Worm (Caenorhabditis elegans) whole organism, L1 larva: Measurements from ENCODE around the gene lgg-3.

Source experiments
- alr-1 ChIP-seq: fragments of 200-800 bp; sonication (Bioruptor generic); optimal IDR thresholded peaks from 2 replicates; lab custom pipeline; 2018; ENCODE audit warnings: borderline replicate concordance, mild to moderate bottlenecking, missing genetic modification characterization, missing compliant biosample characterization
- blmp-1 ChIP-seq: fragments of 150-350 bp; optimal IDR thresholded peaks from 2 replicates; lab custom pipeline; 2014; ENCODE audit warnings: missing biosample characterization, missing genetic modification characterization
- fkh-10 ChIP-seq: sonication (generic microtip); optimal IDR thresholded peaks from 2 replicates; lab custom pipeline; 2017; ENCODE audit warnings: missing biosample characterization, missing genetic modification reagents, missing genetic modification characterization
- lin-15B ChIP-seq: fragments of 150-350 bp; sonication (generic microtip); optimal IDR thresholded peaks from 3 replicates; lab custom pipeline; 2014; ENCODE audit warnings: missing biosample characterization, missing genetic modification characterization
- nhr-11 ChIP-seq: fragments of 150-350 bp; optimal IDR thresholded peaks from 2 replicates; lab custom pipeline; 2014; ENCODE audit warnings: missing biosample characterization, missing genetic modification characterization
- nhr-12 ChIP-seq: sonication (generic microtip); optimal IDR thresholded peaks from 2 replicates; lab custom pipeline; 2017; ENCODE audit warnings: missing biosample characterization, missing genetic modification characterization
- nhr-19 ChIP-seq: fragments of 200-800 bp; sonication (Bioruptor generic); conservative IDR thresholded peaks from 2 replicates; pipeline ENCODE4 v1.3.6; 2022; ENCODE audit warnings: missing genetic modification characterization, missing compliant biosample characterization
- nhr-77 ChIP-seq: fragments of 150-350 bp; optimal IDR thresholded peaks from 2 replicates; lab custom pipeline; 2014; ENCODE audit warnings: missing biosample characterization, missing genetic modification characterization
- unc-62 ChIP-seq: fragments of 150-350 bp; optimal IDR thresholded peaks from 2 replicates; lab custom pipeline; 2014; ENCODE audit warnings: missing biosample characterization, missing genetic modification reagents, missing genetic modification characterization

DNA sequence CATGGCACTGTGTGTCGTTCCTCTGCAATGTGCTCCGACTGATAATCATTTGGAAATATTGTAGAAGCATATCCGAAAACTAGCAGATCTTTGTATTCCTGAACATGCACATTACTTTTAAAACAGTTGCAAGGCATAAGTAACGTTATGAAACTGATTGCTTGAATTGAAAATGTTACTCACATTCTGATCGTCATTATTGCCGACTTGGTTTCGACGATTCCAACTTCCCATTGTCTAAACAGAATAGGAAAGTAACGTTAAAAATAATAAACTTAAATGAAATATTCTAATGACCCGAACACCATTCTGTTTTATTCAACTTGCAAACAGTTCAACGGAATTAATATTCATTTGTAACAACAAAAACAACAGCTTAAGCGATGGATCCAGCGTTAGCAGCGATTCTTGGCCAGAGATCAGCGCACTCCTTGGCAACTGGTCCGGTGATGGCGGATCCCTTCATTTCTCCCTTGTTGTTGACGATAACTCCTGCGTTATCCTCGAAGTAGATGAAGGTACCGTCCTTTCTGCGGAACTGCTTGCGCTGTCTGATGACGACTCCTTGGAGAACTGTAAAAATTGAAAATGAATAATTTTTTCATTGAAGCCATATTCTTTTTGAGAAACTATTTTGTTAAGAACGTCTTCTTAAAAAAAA is 7.5 kb upstream of the lgg-3 start, which contains the start of gene swp-1:
- TF ChIP-seq nhr-12 (tag; lab: Kevin White, UChicago) (no peak), lin-15B (no peak), blmp-1 (tag; lab: Kevin White, UChicago) (no peak), nhr-11 (tag; lab: Kevin White, UChicago) (no peak), fkh-10 (GFP tag; lab: Kevin White, UChicago) (no peak), unc-62 (GFP tag; lab: Kevin White, UChicago) (no peak), alr-1 (tag; lab: Kevin White, UChicago) (no peak), nhr-19 (no peak), nhr-77 (no peak)
